Fruit fly (Drosophila melanogaster) whole organism, adult: ENCODE data around the gene CG45413.

Source experiments
- Crg-1 ChIP-seq: fragments of 200-800 bp; sonication (Bioruptor generic); optimal IDR thresholded peaks from 2 replicates; lab custom pipeline; 2016; ENCODE audit warnings: missing biosample characterization, missing genetic modification characterization
- cic ChIP-seq: fragments of 200-800 bp; sonication (Bioruptor generic); optimal IDR thresholded peaks from 2 replicates; lab custom pipeline; 2017; ENCODE audit warnings: missing biosample characterization, mild to moderate bottlenecking, missing genetic modification characterization, moderate library complexity
- ovo ChIP-seq: fragments of 200-800 bp; sonication (Bioruptor generic); optimal IDR thresholded peaks from 2 replicates; lab custom pipeline; 2016; ENCODE audit warnings: missing biosample characterization, missing genetic modification characterization

DNA sequence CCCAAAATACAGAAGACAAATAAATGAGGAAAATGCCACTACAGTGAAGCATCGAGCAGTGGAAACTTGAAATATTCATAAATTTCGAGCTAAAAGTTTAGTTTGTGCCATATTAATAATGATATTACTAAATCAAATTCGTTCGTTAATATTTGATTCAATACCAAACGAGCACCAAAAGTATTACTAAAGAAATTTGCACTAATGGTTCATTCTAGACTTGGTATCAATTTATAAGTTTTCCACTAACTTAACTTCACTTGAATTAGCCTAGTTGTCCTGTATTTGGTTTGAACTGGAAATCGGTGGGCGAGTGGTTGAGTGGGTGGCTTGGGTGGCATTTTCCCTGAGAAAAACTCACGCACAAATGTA, 12.2 kb upstream of the CG45413 start:
- no peak for TF ChIP-seq Crg-1
- no peak for TF ChIP-seq ovo (GFP tag; lab: Kevin White, UChicago)
- no peak for TF ChIP-seq cic (GFP tag; lab: Kevin White, UChicago)
